Fruit fly (Drosophila melanogaster): ENCODE results near the gene emei.

emei gene

DNA sequence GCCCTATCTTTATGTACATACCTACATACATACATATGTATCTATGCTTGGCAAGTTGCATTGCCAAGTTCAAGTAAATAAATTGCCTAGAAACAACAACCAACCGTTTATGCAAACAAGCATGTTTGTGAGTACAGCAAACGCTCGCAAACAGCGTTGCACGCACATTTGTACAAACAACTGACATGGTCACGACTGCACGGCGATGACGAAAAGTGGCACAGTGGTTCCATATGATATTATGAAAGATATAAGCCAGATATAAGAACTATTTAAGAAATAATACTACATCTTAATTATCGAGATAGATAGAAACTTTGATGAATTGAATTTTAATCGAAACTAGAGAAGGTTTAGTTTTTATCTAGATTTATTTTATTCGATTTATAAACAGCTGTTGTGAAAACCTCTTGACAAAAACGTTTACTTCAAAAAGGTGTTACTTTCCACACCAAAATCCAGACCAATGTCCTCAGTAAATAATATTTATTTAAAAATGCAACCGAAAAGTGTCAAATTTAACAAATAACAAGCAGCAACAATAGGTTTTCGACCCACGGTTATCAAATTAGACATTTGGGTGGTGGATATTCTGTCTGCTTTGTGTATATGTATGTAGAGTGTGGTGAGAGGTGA is 19.6 kb upstream of the emei start (continued):
- peak; percentile 3 for TF ChIP-seq CG12769 (tag; optimal IDR thresholded peaks at IDR 0.05)
- peak; percentile 71 for TF ChIP-seq HLH3B (GFP tag; IDR thresholded peaks at IDR 0.05)
- TF ChIP-seq bowl (GFP tag; IDR thresholded peaks at IDR 0.05), result no peak
- TF ChIP-seq CG32772 (GFP tag; IDR thresholded peaks at IDR 0.05), result peak; percentile 59
- TF ChIP-seq hth (optimal IDR thresholded peaks at IDR 0.05), result no peak
- TF ChIP-seq CG17186 (GFP tag; optimal IDR thresholded peaks at IDR 0.05), result peak; percentile 52
- TF ChIP-seq Sox100B (GFP tag; optimal IDR thresholded peaks at IDR 0.05), result peak; percentile 97
- TF ChIP-seq bab2 (GFP tag; optimal IDR thresholded peaks at IDR 0.05), result peak; percentile 82
- TF ChIP-seq zen (tag; optimal IDR thresholded peaks at IDR 0.05), result peak; percentile 47
- peak; percentile 68 for TF ChIP-seq CG3065 (GFP tag; optimal IDR thresholded peaks at IDR 0.05)
- TF ChIP-seq CG8478 (optimal IDR thresholded peaks at IDR 0.05), result no peak
- peak; percentile 62 for TF ChIP-seq gsb (GFP tag; IDR thresholded peaks at IDR 0.05)
- peak; percentile 1 to 98 for TF ChIP-seq eve (GFP tag; optimal IDR thresholded peaks at IDR 0.05)
- peak; percentile 94 for TF ChIP-seq CG13424 (tag; optimal IDR thresholded peaks at IDR 0.05)
- TF ChIP-seq dm (GFP tag; optimal IDR thresholded peaks at IDR 0.05), result peak; percentile 75
- peak; percentile 26 for TF ChIP-seq CG13624 (GFP tag; optimal IDR thresholded peaks at IDR 0.05)
- peak; percentile 49; the same call in 1 of the 3 replicates for TF ChIP-seq CG16813 (GFP tag; IDR thresholded peaks at IDR 0.05; ENCODE audit: partially characterized antibody)
- TF ChIP-seq Dp (GFP tag; optimal IDR thresholded peaks at IDR 0.05), result no peak
- peak; percentile 83 for TF ChIP-seq CG10959 (GFP tag; IDR thresholded peaks at IDR 0.05)

DNA sequence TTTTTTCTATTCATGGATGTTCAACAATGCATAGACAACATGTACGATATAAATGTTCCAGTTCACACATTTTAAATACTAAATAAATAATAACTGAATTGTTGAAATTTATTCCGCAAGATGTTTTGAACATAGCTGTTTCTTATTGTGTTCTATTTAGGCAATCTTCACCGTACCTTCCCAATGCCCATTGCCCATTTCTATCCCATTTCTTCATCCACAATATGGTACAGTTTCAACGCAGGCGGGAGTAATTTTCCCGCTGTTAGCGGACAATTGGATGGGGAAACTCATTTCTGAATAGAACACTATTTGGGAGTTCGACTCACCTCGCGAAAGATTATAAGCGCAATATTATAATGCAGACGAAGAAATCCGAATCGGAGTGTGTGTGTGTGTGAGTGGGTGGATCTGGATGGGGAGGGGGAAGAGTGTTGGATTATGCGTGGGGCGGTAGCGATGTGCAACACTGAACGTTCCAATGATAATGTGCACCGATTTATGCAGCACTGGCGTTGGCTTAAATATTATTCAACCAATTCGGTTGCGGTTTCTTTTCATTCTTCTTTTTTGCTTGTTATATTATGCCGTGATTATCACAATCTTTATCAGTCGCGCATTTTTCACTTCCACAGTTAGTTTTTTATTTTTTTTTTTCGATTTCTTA is 17.4 kb upstream of the emei start:
- TF ChIP-seq crc (GFP tag; optimal IDR thresholded peaks at IDR 0.05), result peak; percentile 22
- no peak for TF ChIP-seq CG4282 (GFP tag; optimal IDR thresholded peaks at IDR 0.05)
- TF ChIP-seq CG6654 (GFP tag; optimal IDR thresholded peaks at IDR 0.05), result peak; percentile 14
- TF ChIP-seq CG34422 (GFP tag; IDR thresholded peaks at IDR 0.05), result peak; percentile 58; the same call in 2 of the 3 replicates
- TF ChIP-seq CG15073 (GFP tag; optimal IDR thresholded peaks at IDR 0.05), result no peak
- no peak for TF ChIP-seq pan (optimal IDR thresholded peaks at IDR 0.05)
- peak in 1 of 2 experiments; percentile 64 for TF ChIP-seq pan (GFP tag; optimal IDR thresholded peaks at IDR 0.05 in 1 of 2, IDR thresholded peaks at IDR 0.05 in 1 of 2)
- TF ChIP-seq CG17385 (GFP tag; optimal IDR thresholded peaks at IDR 0.05), result peak; percentile 55
- peak; percentile 51 for TF ChIP-seq zfh2 (GFP tag; optimal IDR thresholded peaks at IDR 0.05)
- no peak for TF ChIP-seq CG11085 (GFP tag; IDR thresholded peaks at IDR 0.05)
- 0 out of 3 replicates have a peak, but pooled peaks have one; percentile 15 for TF ChIP-seq CG11695 (GFP tag; IDR thresholded peaks at IDR 0.05)
- TF ChIP-seq Sox100B (GFP tag; optimal IDR thresholded peaks at IDR 0.05), result peak; percentile 14
- TF ChIP-seq Taf1 (GFP tag; IDR thresholded peaks at IDR 0.05), result 0 out of 2 replicates have a peak, but pooled peaks have one; percentile 21
- TF ChIP-seq corto (GFP tag; optimal IDR thresholded peaks at IDR 0.05), result peak; percentile 47
- no peak for TF ChIP-seq MESR4 (GFP tag; optimal IDR thresholded peaks at IDR 0.05)
- no peak for TF ChIP-seq CG12299 (tag; optimal IDR thresholded peaks at IDR 0.05)
- TF ChIP-seq Mad (GFP tag; optimal IDR thresholded peaks at IDR 0.05), result peak; percentile 45
- TF ChIP-seq CG18262 (tag; optimal IDR thresholded peaks at IDR 0.05), result peak; percentile 45
- TF ChIP-seq CG8944 (GFP tag; optimal IDR thresholded peaks at IDR 0.05), result peak; percentile 53
- TF ChIP-seq dpn (GFP tag; optimal IDR thresholded peaks at IDR 0.05), result peak; percentile 68 to 74
- no peak for TF ChIP-seq dm (GFP tag; optimal IDR thresholded peaks at IDR 0.05)
- no peak for TF ChIP-seq Stat92E (GFP tag; optimal IDR thresholded peaks at IDR 0.05)
- TF ChIP-seq CG6854 (GFP tag; optimal IDR thresholded peaks at IDR 0.05), result no peak
- peak; percentile 59 for TF ChIP-seq CG9876 (GFP tag; optimal IDR thresholded peaks at IDR 0.05)
- no peak for TF ChIP-seq br (optimal IDR thresholded peaks at IDR 0.05)
- TF ChIP-seq Rx (GFP tag; IDR thresholded peaks at IDR 0.05), result 0 out of 2 replicates have a peak, but pooled peaks have one; percentile 26
- peak; percentile 35 for TF ChIP-seq CG4328 (GFP tag; optimal IDR thresholded peaks at IDR 0.05)
- peak; percentile 48 for TF ChIP-seq slbo (GFP tag; IDR thresholded peaks at IDR 0.05)
- TF ChIP-seq BEAF-32 (GFP tag; optimal IDR thresholded peaks at IDR 0.05), result peak; percentile 1
- TF ChIP-seq sr (GFP tag; IDR thresholded peaks at IDR 0.05), result peak; percentile 96
- no peak for TF ChIP-seq Neu2 (GFP tag; optimal IDR thresholded peaks at IDR 0.05; ENCODE audit: borderline replicate concordance)
- peak; percentile 4 for TF ChIP-seq bab2 (GFP tag; optimal IDR thresholded peaks at IDR 0.05)
- no peak for TF ChIP-seq Dref (GFP tag; IDR thresholded peaks at IDR 0.05)
